Worm (Caenorhabditis elegans) whole organism, L4 larva: ENCODE measurements around the gene ech-6.

ENCODE experiments used
- F10B5.3 ChIP-seq: sonication (generic microtip); optimal IDR thresholded peaks from 2 replicates; lab custom pipeline; 2016; ENCODE audit warnings: mild to moderate bottlenecking, missing genetic modification characterization, missing compliant biosample characterization
- F37D6.2 ChIP-seq: sonication (generic microtip); optimal IDR thresholded peaks from 2 replicates; lab custom pipeline; 2016; ENCODE audit warnings: mild to moderate bottlenecking, missing genetic modification characterization, missing compliant biosample characterization
- F44E2.7 ChIP-seq: fragments of 200-800 bp; sonication (Bioruptor generic); IDR thresholded peaks from 2 replicates; pipeline ENCODE4 v2.1.2; 2022; ENCODE audit warnings: missing genetic modification characterization, missing compliant biosample characterization
- F49E8.2 ChIP-seq: sonication (generic microtip); optimal IDR thresholded peaks from 2 replicates; lab custom pipeline; 2016; ENCODE audit warnings: missing compliant biosample characterization, mild to moderate bottlenecking, missing genetic modification characterization, borderline replicate concordance
- R02D3.7 ChIP-seq: fragments of 150-350 bp; sonication (generic microtip); optimal IDR thresholded peaks from 3 replicates; lab custom pipeline; 2014; ENCODE audit warnings: missing biosample characterization, missing genetic modification characterization
- T20F7.1 ChIP-seq: fragments of 200-800 bp; sonication (Bioruptor generic); optimal IDR thresholded peaks from 2 replicates; lab custom pipeline; 2018; ENCODE audit warnings: mild to moderate bottlenecking, missing genetic modification characterization, missing compliant biosample characterization
- T26A8.4 ChIP-seq: fragments of 200-800 bp; sonication (Bioruptor generic); IDR thresholded peaks from 2 replicates; pipeline ENCODE4 v1.3.6; 2022; ENCODE audit warnings: missing genetic modification characterization, missing compliant biosample characterization
- Y48G9A.11 ChIP-seq: fragments of 200-800 bp; sonication (Bioruptor generic); IDR thresholded peaks from 2 replicates; pipeline ENCODE4 v1.3.6; 2022; ENCODE audit warnings: missing genetic modification reagents, missing genetic modification characterization, missing compliant biosample characterization
- ZK546.5 ChIP-seq, 2 experiments: sonication (generic microtip); optimal IDR thresholded peaks; 2 replicates each; lab custom pipeline; 2017; ENCODE audit warnings: missing biosample characterization in 2 of 2, missing genetic modification characterization in 2 of 2
- ama-1 ChIP-seq: fragments of 150-350 bp; optimal IDR thresholded peaks from 2 replicates; lab custom pipeline; 2014; ENCODE audit warnings: inconsistent platforms, mixed read lengths
- arid-1 ChIP-seq: fragments of 200-800 bp; sonication (Bioruptor generic); conservative IDR thresholded peaks from 2 replicates; pipeline ENCODE4 v1.3.6; 2022; ENCODE audit warnings: missing genetic modification reagents, missing genetic modification characterization, missing compliant biosample characterization
- attf-4 ChIP-seq: sonication (generic microtip); optimal IDR thresholded peaks from 3 replicates; lab custom pipeline; 2017; ENCODE audit warnings: missing biosample characterization, missing genetic modification characterization
- ceh-20 ChIP-seq: fragments of 200-800 bp; sonication (Bioruptor generic); IDR thresholded peaks from 2 replicates; pipeline ENCODE4 v1.3.6; 2022; ENCODE audit warnings: missing genetic modification reagents, missing genetic modification characterization, missing compliant biosample characterization
- ceh-28 ChIP-seq: fragments of 150-350 bp; optimal IDR thresholded peaks from 2 replicates; lab custom pipeline; 2014; ENCODE audit warnings: missing biosample characterization, missing genetic modification reagents, missing genetic modification characterization
- ces-1 ChIP-seq: fragments of 150-350 bp; sonication (generic microtip); optimal IDR thresholded peaks from 4 replicates; lab custom pipeline; 2014; ENCODE audit warnings: missing biosample characterization, missing genetic modification reagents, missing genetic modification characterization
- cey-2 ChIP-seq: sonication (generic microtip); optimal IDR thresholded peaks from 3 replicates; lab custom pipeline; 2017; ENCODE audit warnings: missing genetic modification characterization, mild to moderate bottlenecking, missing compliant biosample characterization, antibody characterized with exemption, borderline replicate concordance; ENCODE audit not compliant: insufficient read depth
- daf-12 ChIP-seq: fragments of 150-350 bp; optimal IDR thresholded peaks from 2 replicates; lab custom pipeline; 2014; ENCODE audit warnings: missing biosample characterization, missing genetic modification reagents, missing genetic modification characterization
- daf-19 ChIP-seq: fragments of 200-800 bp; sonication (Bioruptor generic); conservative IDR thresholded peaks from 2 replicates; pipeline ENCODE4 v1.3.6; 2022; ENCODE audit warnings: missing genetic modification characterization, missing compliant biosample characterization
- dpl-1 ChIP-seq: fragments of 150-350 bp; optimal IDR thresholded peaks from 2 replicates; lab custom pipeline; 2014; ENCODE audit warnings: missing biosample characterization, missing genetic modification reagents, missing genetic modification characterization
- egl-43 ChIP-seq: fragments of 200-800 bp; sonication (Bioruptor generic); IDR thresholded peaks from 2 replicates; pipeline ENCODE4 v1.3.6; 2022; ENCODE audit warnings: missing genetic modification reagents, missing genetic modification characterization, missing compliant biosample characterization
- hif-1 ChIP-seq, 2 experiments: sonication (generic microtip); optimal IDR thresholded peaks; 2 replicates each; lab custom pipeline; 2016 to 2017; ENCODE audit warnings: missing compliant biosample characterization in 2 of 2, missing genetic modification characterization in 2 of 2, missing genetic modification reagents in 2 of 2, missing genotype in 2 of 2, mild to moderate bottlenecking in 1 of 2
- hlh-11 ChIP-seq: fragments of 200-800 bp; sonication (Bioruptor generic); optimal IDR thresholded peaks from 2 replicates; lab custom pipeline; 2018; ENCODE audit warnings: mild to moderate bottlenecking, missing genetic modification characterization, missing compliant biosample characterization
- hmg-1.1 ChIP-seq: fragments of 200-800 bp; sonication (Bioruptor generic); IDR thresholded peaks from 2 replicates; pipeline ENCODE4 v1.3.6; 2022; ENCODE audit warnings: missing genetic modification reagents, missing genetic modification characterization, missing compliant biosample characterization
- jun-1 ChIP-seq: fragments of 150-350 bp; optimal IDR thresholded peaks from 2 replicates; lab custom pipeline; 2014; ENCODE audit warnings: missing biosample characterization, missing genetic modification reagents, missing genetic modification characterization
- lim-7 ChIP-seq: fragments of 200-800 bp; sonication (Bioruptor generic); IDR thresholded peaks from 2 replicates; pipeline ENCODE4 v1.3.6; 2022; ENCODE audit warnings: missing genetic modification characterization, missing compliant biosample characterization
- lin-1 ChIP-seq: fragments of 200-800 bp; sonication (Bioruptor generic); IDR thresholded peaks from 2 replicates; pipeline ENCODE4 v1.3.6; 2022; ENCODE audit warnings: missing genetic modification reagents, missing genetic modification characterization, missing compliant biosample characterization
- lin-29 ChIP-seq: fragments of 200-800 bp; sonication (Bioruptor generic); IDR thresholded peaks from 2 replicates; pipeline ENCODE4 v1.3.6; 2022; ENCODE audit warnings: missing genetic modification reagents, missing genetic modification characterization, missing compliant biosample characterization
- lin-38 ChIP-seq: fragments of 200-800 bp; sonication (Bioruptor generic); IDR thresholded peaks from 2 replicates; pipeline ENCODE4 v1.3.6; 2022; ENCODE audit warnings: missing genetic modification reagents, missing genetic modification characterization, missing compliant biosample characterization
- lin-39 ChIP-seq: fragments of 150-350 bp; optimal IDR thresholded peaks from 2 replicates; lab custom pipeline; 2014; ENCODE audit warnings: missing biosample characterization, missing genetic modification reagents, missing genetic modification characterization
- lir-3 ChIP-seq: sonication (generic microtip); optimal IDR thresholded peaks from 2 replicates; lab custom pipeline; 2016; ENCODE audit warnings: mild to moderate bottlenecking, missing genetic modification characterization, missing compliant biosample characterization
- madf-9 ChIP-seq: fragments of 200-800 bp; sonication (Bioruptor generic); conservative IDR thresholded peaks from 2 replicates; pipeline ENCODE4 v1.3.6; 2022; ENCODE audit warnings: missing genetic modification reagents, missing genetic modification characterization, missing compliant biosample characterization
- mdt-29 ChIP-seq: fragments of 200-800 bp; sonication (Bioruptor generic); IDR thresholded peaks from 2 replicates; pipeline ENCODE4 v1.3.6; 2022; ENCODE audit warnings: missing genetic modification reagents, missing genetic modification characterization, missing compliant biosample characterization
- mes-2 ChIP-seq: sonication (generic microtip); optimal IDR thresholded peaks from 2 replicates; lab custom pipeline; 2016; ENCODE audit warnings: missing genotype, mild to moderate bottlenecking, missing genetic modification characterization, missing compliant biosample characterization; ENCODE audit not compliant: poor library complexity, severe bottlenecking
- mxl-3 ChIP-seq: fragments of 200-800 bp; sonication (Bioruptor generic); optimal IDR thresholded peaks from 2 replicates; lab custom pipeline; 2018; ENCODE audit warnings: mild to moderate bottlenecking, missing genetic modification characterization, missing compliant biosample characterization
- nhr-237 ChIP-seq: sonication (generic microtip); optimal IDR thresholded peaks from 2 replicates; lab custom pipeline; 2017; ENCODE audit warnings: missing biosample characterization, missing genetic modification characterization
- nhr-25 ChIP-seq: sonication (generic microtip); optimal IDR thresholded peaks from 2 replicates; lab custom pipeline; 2017; ENCODE audit warnings: missing genetic modification characterization, mild to moderate bottlenecking, missing compliant biosample characterization, antibody characterized with exemption, moderate library complexity, borderline replicate concordance; ENCODE audit not compliant: insufficient read depth
- nhr-41 ChIP-seq: fragments of 200-800 bp; sonication (Bioruptor generic); IDR thresholded peaks from 2 replicates; pipeline ENCODE4 v1.3.6; 2022; ENCODE audit warnings: missing genetic modification reagents, missing genetic modification characterization, missing compliant biosample characterization
- nhr-42 ChIP-seq: fragments of 200-800 bp; sonication (Bioruptor generic); IDR thresholded peaks from 2 replicates; pipeline ENCODE4 v1.3.6; 2022; ENCODE audit warnings: missing genetic modification characterization, missing compliant biosample characterization
- nhr-48 ChIP-seq: sonication (generic microtip); optimal IDR thresholded peaks from 2 replicates; lab custom pipeline; 2016; ENCODE audit warnings: mild to moderate bottlenecking, missing genetic modification characterization, missing compliant biosample characterization
- nhr-76 ChIP-seq: fragments of 150-350 bp; optimal IDR thresholded peaks from 2 replicates; lab custom pipeline; 2014; ENCODE audit warnings: missing biosample characterization, missing genetic modification characterization
- nhr-77 ChIP-seq: fragments of 150-350 bp; optimal IDR thresholded peaks from 2 replicates; lab custom pipeline; 2014; ENCODE audit warnings: missing biosample characterization, missing genetic modification characterization
- pqm-1 ChIP-seq: sonication (generic microtip); optimal IDR thresholded peaks from 2 replicates; lab custom pipeline; 2017; ENCODE audit warnings: missing biosample characterization, missing genetic modification characterization
- skn-1 ChIP-seq: fragments of 150-350 bp; optimal IDR thresholded peaks from 2 replicates; lab custom pipeline; 2014; ENCODE audit warnings: missing biosample characterization, missing genetic modification characterization
- spr-1 ChIP-seq: sonication (generic microtip); optimal IDR thresholded peaks from 2 replicates; lab custom pipeline; 2016; ENCODE audit warnings: mild to moderate bottlenecking, missing genetic modification characterization, missing compliant biosample characterization
- spr-3 ChIP-seq: fragments of 200-800 bp; sonication (Bioruptor generic); optimal IDR thresholded peaks from 2 replicates; lab custom pipeline; 2018; ENCODE audit warnings: mild to moderate bottlenecking, missing genetic modification characterization, missing compliant biosample characterization
- tag-97 ChIP-seq: fragments of 200-800 bp; sonication (Bioruptor generic); IDR thresholded peaks from 2 replicates; pipeline ENCODE4 v1.3.6; 2022; ENCODE audit warnings: missing genetic modification characterization, missing compliant biosample characterization
- tra-1 ChIP-seq: fragments of 200-800 bp; sonication (Bioruptor generic); IDR thresholded peaks from 2 replicates; pipeline ENCODE4 v1.3.6; 2022; ENCODE audit warnings: missing genetic modification reagents, missing genetic modification characterization, missing compliant biosample characterization
- unc-39 ChIP-seq: sonication (generic microtip); optimal IDR thresholded peaks from 2 replicates; lab custom pipeline; 2017; ENCODE audit warnings: missing biosample characterization, missing genetic modification characterization
- unc-62 ChIP-seq, 3 experiments: fragments of 150-350 bp in 1 of 3; sonication (generic microtip); optimal IDR thresholded peaks in 2 of 3; peaks in 1 of 3; 1 replicate in 1 of 3; 2 replicates in 2 of 3; lab custom pipeline; 2014 to 2017; ENCODE audit warnings: missing biosample characterization in 3 of 3, missing genetic modification characterization in 3 of 3, missing genetic modification reagents in 3 of 3, missing genotype in 1 of 3
- zag-1 ChIP-seq: fragments of 150-350 bp; optimal IDR thresholded peaks from 2 replicates; lab custom pipeline; 2014; ENCODE audit warnings: missing biosample characterization, missing genetic modification characterization
- ztf-7 ChIP-seq: fragments of 150-350 bp; optimal IDR thresholded peaks from 2 replicates; lab custom pipeline; 2014; ENCODE audit warnings: missing biosample characterization, missing genetic modification characterization

Gene ech-6

ce11 chrIII:9752852-9753251 lies at the start of gene ech-6 (continued):
- TF ChIP-seq arid-1 (no peak), spr-3 (GFP tag; lab: Kevin White, UChicago) (no peak), lin-38 (GFP tag; lab: Robert Waterston, UW) (peak; percentile 51), T20F7.1 (GFP tag; lab: Kevin White, UChicago) (no peak), ceh-28 (no peak), daf-19 (GFP tag; lab: Robert Waterston, UW) (no peak), lir-3 (no peak), F44E2.7 (GFP tag; lab: Robert Waterston, UW) (no peak), spr-1 (tag; lab: Kevin White, UChicago) (no peak), nhr-48 (tag; lab: Kevin White, UChicago) (peak; percentile 11), unc-62 (GFP tag; optimal IDR thresholded peaks at IDR 0.05 in 1 of 2; lab: Kevin White, UChicago) (no peak), unc-62 (tag; optimal IDR thresholded peaks at IDR 0.05; lab: Kevin White, UChicago) (no peak), unc-39 (no peak), tra-1 (GFP tag; lab: Robert Waterston, UW) (no peak), ces-1 (GFP tag; lab: Kevin White, UChicago) (no peak), F49E8.2 (tag; lab: Kevin White, UChicago) (no peak), lin-1 (GFP tag; lab: Robert Waterston, UW) (0 out of 2 replicates have a peak, but pooled peaks have one; percentile 29), hlh-11 (tag; lab: Kevin White, UChicago) (peak; percentile 58), nhr-237 (tag; lab: Kevin White, UChicago) (no peak), nhr-42 (no peak), mdt-29 (GFP tag; lab: Robert Waterston, UW) (no peak), R02D3.7 (no peak), cey-2 (tag; lab: Kevin White, UChicago) (no peak), skn-1 (no peak), lim-7 (no peak), nhr-25 (tag; lab: Kevin White, UChicago) (no peak), madf-9 (GFP tag; lab: Robert Waterston, UW) (no peak), T26A8.4 (GFP tag; lab: Robert Waterston, UW) (no peak), egl-43 (GFP tag; lab: Robert Waterston, UW) (no peak), pqm-1 (tag; lab: Kevin White, UChicago) (peak; percentile 11), nhr-41 (GFP tag; lab: Robert Waterston, UW) (no peak), lin-29 (no peak), lin-39 (tag; lab: Kevin White, UChicago) (no peak), tag-97 (GFP tag; lab: Robert Waterston, UW) (no peak), hmg-1.1 (GFP tag; lab: Robert Waterston, UW) (peak; percentile 11; the same call in 1 of the 2 replicates), Y48G9A.11 (GFP tag; lab: Robert Waterston, UW) (no peak), ZK546.5 (tag; optimal IDR thresholded peaks at IDR 0.05; lab: Kevin White, UChicago) (no peak), dpl-1 (GFP tag; lab: Kevin White, UChicago) (peak; percentile 32), ztf-7 (no peak), mxl-3 (GFP tag; lab: Kevin White, UChicago) (no peak), attf-4 (tag; lab: Kevin White, UChicago) (no peak), mes-2 (tag; lab: Kevin White, UChicago) (peak; percentile 1), F37D6.2 (tag; lab: Kevin White, UChicago) (no peak), jun-1 (tag; lab: Kevin White, UChicago) (no peak), nhr-77 (tag; lab: Kevin White, UChicago) (no peak), ceh-20 (GFP tag; lab: Robert Waterston, UW) (no peak), zag-1 (tag; lab: Kevin White, UChicago) (no peak), hif-1 (tag; optimal IDR thresholded peaks at IDR 0.05; lab: Kevin White, UChicago) (peak in 1 of 2 experiments; percentile 42), ama-1 (lab: Kevin White, UChicago) (no peak), daf-12 (tag; lab: Kevin White, UChicago) (no peak), F10B5.3 (tag; lab: Kevin White, UChicago) (no peak), nhr-76 (tag; lab: Kevin White, UChicago) (no peak)
